Worm (Caenorhabditis elegans): Measurements from ENCODE around the gene sre-4.
A peak's percentile ranks its signal among the peaks of the same experiment; 100 is the strongest.

The sre-4 gene

DNA sequence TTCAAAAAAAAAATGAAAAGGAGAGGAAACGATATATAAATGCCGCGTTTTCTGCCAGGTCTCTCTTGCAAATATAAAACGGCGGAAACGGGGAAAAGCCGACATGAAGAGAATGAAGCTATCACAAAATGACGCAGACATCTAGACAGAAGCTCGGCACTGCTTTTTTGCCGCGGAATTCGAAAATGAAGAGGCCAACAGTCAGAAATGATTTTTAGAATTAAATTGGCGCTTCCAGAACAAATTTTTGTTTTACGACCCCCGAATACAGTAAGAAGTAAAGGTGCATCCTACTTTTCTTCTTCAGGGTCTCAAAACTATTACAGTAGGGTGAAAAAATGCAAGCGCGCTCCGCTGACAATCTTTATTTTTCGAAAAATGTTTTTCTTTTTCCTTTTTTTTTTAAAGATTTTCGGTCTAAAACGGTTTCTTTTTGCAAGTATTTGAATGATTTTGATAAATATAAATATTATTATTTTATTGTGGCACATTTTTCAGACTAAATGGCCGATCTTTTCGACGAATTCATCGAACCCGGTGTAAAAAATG, 40.7 kb upstream of the sre-4 start, which contains the start of gene mtr-4 (continued):
- TF ChIP-seq sdz-12 (GFP tag; optimal IDR thresholded peaks at IDR 0.05) = no peak
- TF ChIP-seq set-16 (GFP tag; IDR thresholded peaks at IDR 0.05) = no peak
- TF ChIP-seq nhr-28 (tag; optimal IDR thresholded peaks at IDR 0.05) = peak; percentile 3
- TF ChIP-seq gei-8 (GFP tag; optimal IDR thresholded peaks at IDR 0.05) = no peak
- no peak for TF ChIP-seq hif-1 (tag; optimal IDR thresholded peaks at IDR 0.05)
- TF ChIP-seq snpc-1.2 (GFP tag; IDR thresholded peaks at IDR 0.05) = peak; percentile 80
- 0 out of 2 replicates have a peak, but pooled peaks have one; percentile 53 for TF ChIP-seq tra-1 (GFP tag; IDR thresholded peaks at IDR 0.05)
- TF ChIP-seq aly-2 (tag; optimal IDR thresholded peaks at IDR 0.05) = no peak
- TF ChIP-seq unc-130 (GFP tag; optimal IDR thresholded peaks at IDR 0.05) = peak; percentile 8
- TF ChIP-seq mes-2 (tag; optimal IDR thresholded peaks at IDR 0.05; ENCODE audit: poor library complexity, severe bottlenecking) = peak; percentile 8
- TF ChIP-seq F10B5.3 (tag; optimal IDR thresholded peaks at IDR 0.05) = no peak
- no peak for TF ChIP-seq jun-1 (tag; optimal IDR thresholded peaks at IDR 0.05)
- no peak for TF ChIP-seq mxl-3 (GFP tag; optimal IDR thresholded peaks at IDR 0.05)
- no peak for TF ChIP-seq zfp-2 (tag; optimal IDR thresholded peaks at IDR 0.05)
- TF ChIP-seq nhr-42 (GFP tag; IDR thresholded peaks at IDR 0.05) = no peak
- TF ChIP-seq pqm-1 (tag; optimal IDR thresholded peaks at IDR 0.05) = peak; percentile 27
- TF ChIP-seq F44E2.7 (GFP tag; IDR thresholded peaks at IDR 0.05) = no peak
- no peak for TF ChIP-seq ceh-44 (GFP tag; IDR thresholded peaks at IDR 0.05)
- no peak for TF ChIP-seq madf-5 (GFP tag; IDR thresholded peaks at IDR 0.05)
- peak; percentile 5 for TF ChIP-seq F49E8.2 (tag; optimal IDR thresholded peaks at IDR 0.05; ENCODE audit: borderline replicate concordance)

DNA sequence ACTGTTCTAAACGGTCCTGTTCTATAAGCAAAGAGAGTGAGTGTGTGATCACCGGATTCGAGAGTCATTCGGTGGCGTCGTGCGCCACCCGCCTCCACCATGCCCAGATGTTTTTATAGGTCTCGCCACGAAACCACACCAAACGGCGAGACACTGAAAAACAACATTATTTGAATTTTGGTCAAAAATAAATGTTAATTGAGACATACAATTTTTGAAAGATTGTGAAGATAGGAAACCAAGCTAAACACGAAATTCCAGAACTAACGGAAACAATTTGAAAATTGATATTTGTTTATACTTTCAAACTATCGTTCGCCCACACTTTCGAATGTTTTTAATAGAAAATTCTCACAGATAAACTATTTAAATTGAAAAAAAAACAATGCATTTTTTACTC, 39.9 kb upstream of the sre-4 start, which contains the start of gene catp-6:
catp-6 (minus strand) TSS at position 101 of the 400 bp plus-strand sequence.
- no peak for TF ChIP-seq D1046.2 (GFP tag; IDR thresholded peaks at IDR 0.05)
- TF ChIP-seq ces-1 (GFP tag; optimal IDR thresholded peaks at IDR 0.05) = no peak
- no peak for TF ChIP-seq daf-16 (GFP tag; optimal IDR thresholded peaks at IDR 0.05)
- TF ChIP-seq daf-16 (tag; optimal IDR thresholded peaks at IDR 0.05) = no peak
- TF ChIP-seq egl-43 (GFP tag; IDR thresholded peaks at IDR 0.05) = no peak
- TF ChIP-seq mdl-1 (tag; optimal IDR thresholded peaks at IDR 0.05) = no peak
- TF ChIP-seq spr-3 (GFP tag; optimal IDR thresholded peaks at IDR 0.05) = no peak
- no peak for TF ChIP-seq mxl-3 (GFP tag; optimal IDR thresholded peaks at IDR 0.05)
- TF ChIP-seq R02D3.7 (tag; optimal IDR thresholded peaks at IDR 0.05) = no peak
- no peak for TF ChIP-seq Y75B8A.6 (GFP tag; IDR thresholded peaks at IDR 0.05)
- no peak for TF ChIP-seq ceh-20 (GFP tag; IDR thresholded peaks at IDR 0.05)
- no peak for TF ChIP-seq hlh-30 (tag; optimal IDR thresholded peaks at IDR 0.05; ENCODE audit: insufficient read depth)

- TF ChIP-seq Y48G9A.11 (GFP tag; IDR thresholded peaks at IDR 0.05) (no peak), ztf-11 (tag; optimal IDR thresholded peaks at IDR 0.05) (no peak), nhr-10 (tag; optimal IDR thresholded peaks at IDR 0.05) (no peak), set-16 (GFP tag; IDR thresholded peaks at IDR 0.05) (peak; percentile 71), lim-7 (GFP tag; IDR thresholded peaks at IDR 0.05) (no peak)
These were observed 38.0 kb upstream of the sre-4 start for ce11 chrIV:9822585-9822984.

ce11 chrIV:9821621-9822020, 37.0 kb upstream of the sre-4 start, which contains the start of gene col-123:
col-123 (plus strand) TSS chrIV:9821921.
- TF ChIP-seq dmd-8 (GFP tag; IDR thresholded peaks at IDR 0.05) (no peak), nhr-28 (tag; optimal IDR thresholded peaks at IDR 0.05) (no peak), lin-15B (tag; optimal IDR thresholded peaks at IDR 0.05) (no peak), nhr-48 (tag; optimal IDR thresholded peaks at IDR 0.05) (no peak), nhr-6 (tag; optimal IDR thresholded peaks at IDR 0.05) (no peak), mdl-1 (tag; optimal IDR thresholded peaks at IDR 0.05) (no peak), dmd-9 (GFP tag; IDR thresholded peaks at IDR 0.05) (no peak), sdz-12 (GFP tag; optimal IDR thresholded peaks at IDR 0.05) (no peak), attf-4 (tag; optimal IDR thresholded peaks at IDR 0.05) (no peak), saeg-2 (GFP tag; IDR thresholded peaks at IDR 0.05) (no peak), F37D6.2 (tag; optimal IDR thresholded peaks at IDR 0.05) (no peak), ceh-28 (tag; optimal IDR thresholded peaks at IDR 0.05) (no peak), mxl-3 (GFP tag; optimal IDR thresholded peaks at IDR 0.05) (no peak), F49E8.2 (tag; optimal IDR thresholded peaks at IDR 0.05; ENCODE audit: borderline replicate concordance) (no peak), nhr-102 (tag; optimal IDR thresholded peaks at IDR 0.05) (no peak), lin-29 (GFP tag; IDR thresholded peaks at IDR 0.05) (no peak), R02D3.7 (tag; optimal IDR thresholded peaks at IDR 0.05) (no peak), hlh-11 (tag; optimal IDR thresholded peaks at IDR 0.05) (no peak)
